Worm (Caenorhabditis elegans) whole organism, L1 larva: Measurements from ENCODE around the gene gsp-2.

ENCODE experiments used
- C16A3.4 ChIP-seq: fragments of 150-350 bp; optimal IDR thresholded peaks from 2 replicates; lab custom pipeline; 2014; ENCODE audit warnings: missing biosample characterization, missing genetic modification characterization
- ces-1 ChIP-seq: fragments of 150-350 bp; optimal IDR thresholded peaks from 2 replicates; lab custom pipeline; 2014; ENCODE audit warnings: missing biosample characterization, missing genetic modification reagents, missing genetic modification characterization
- elt-2 ChIP-seq: sonication (generic microtip); optimal IDR thresholded peaks from 2 replicates; lab custom pipeline; 2016; ENCODE audit warnings: missing genetic modification characterization, mild to moderate bottlenecking, inconsistent platforms, missing compliant biosample characterization, missing genetic modification reagents
- elt-3 ChIP-seq, 6 experiments: fragments of 150-350 bp in 1 of 6; sonication (generic microtip); optimal IDR thresholded peaks; 2 replicates each; lab custom pipeline; 2017 to 2018; ENCODE audit warnings: missing biosample characterization in 6 of 6, missing genetic modification characterization in 6 of 6, inconsistent platforms in 1 of 6
- fkh-10 ChIP-seq: sonication (generic microtip); optimal IDR thresholded peaks from 2 replicates; lab custom pipeline; 2017; ENCODE audit warnings: missing biosample characterization, missing genetic modification reagents, missing genetic modification characterization
- jun-1 ChIP-seq: fragments of 150-350 bp; optimal IDR thresholded peaks from 2 replicates; lab custom pipeline; 2014; ENCODE audit warnings: missing biosample characterization, missing genetic modification reagents, missing genetic modification characterization
- lsy-2 ChIP-seq, 2 experiments: fragments of 150-350 bp; optimal IDR thresholded peaks; 2 replicates each; lab custom pipeline; 2014; ENCODE audit warnings: missing biosample characterization in 2 of 2, missing genetic modification characterization in 2 of 2
- mef-2 ChIP-seq: fragments of 150-350 bp; optimal IDR thresholded peaks from 2 replicates; lab custom pipeline; 2014; ENCODE audit warnings: missing biosample characterization, missing genetic modification characterization
- mep-1 ChIP-seq: fragments of 150-350 bp; optimal IDR thresholded peaks from 2 replicates; lab custom pipeline; 2014; ENCODE audit warnings: missing biosample characterization, missing genetic modification characterization
- nhr-11 ChIP-seq: fragments of 150-350 bp; optimal IDR thresholded peaks from 2 replicates; lab custom pipeline; 2014; ENCODE audit warnings: missing biosample characterization, missing genetic modification characterization
- nhr-12 ChIP-seq: sonication (generic microtip); optimal IDR thresholded peaks from 2 replicates; lab custom pipeline; 2017; ENCODE audit warnings: missing biosample characterization, missing genetic modification characterization
- vab-15 ChIP-seq: sonication (generic microtip); optimal IDR thresholded peaks from 2 replicates; lab custom pipeline; 2017; ENCODE audit warnings: missing genotype, mild to moderate bottlenecking, missing genetic modification characterization, missing compliant biosample characterization
- zag-1 ChIP-seq: fragments of 150-350 bp; optimal IDR thresholded peaks from 2 replicates; lab custom pipeline; 2014; ENCODE audit warnings: missing biosample characterization, missing genetic modification characterization

ce11 chrIII:7293075-7293684, 43.2 kb upstream of the gsp-2 start, which contains the start of gene cwf-19L2:
- no peak for TF ChIP-seq zag-1 (tag; lab: Kevin White, UChicago)
- no peak for TF ChIP-seq ces-1 (GFP tag; lab: Kevin White, UChicago)
- TF ChIP-seq nhr-11 (tag; lab: Kevin White, UChicago), result no peak
- TF ChIP-seq jun-1 (tag; lab: Kevin White, UChicago), result no peak
- TF ChIP-seq mep-1 (tag; lab: Kevin White, UChicago), result no peak
- no peak for TF ChIP-seq nhr-12 (tag; lab: Kevin White, UChicago)
- no peak for TF ChIP-seq fkh-10
- TF ChIP-seq vab-15 (tag; lab: Kevin White, UChicago), result no peak
- TF ChIP-seq mef-2 (tag; lab: Kevin White, UChicago), result no peak
- TF ChIP-seq elt-3 (tag; optimal IDR thresholded peaks at IDR 0.05; lab: Kevin White, UChicago), result no peak
- TF ChIP-seq C16A3.4, result no peak
- peak; percentile 44 to 70 for TF ChIP-seq lsy-2 (tag; optimal IDR thresholded peaks at IDR 0.05; lab: Kevin White, UChicago)
- no peak for TF ChIP-seq elt-2 (tag; lab: Kevin White, UChicago)
